Worm (Caenorhabditis elegans) whole organism, L3 larva: ENCODE results near the gene Y59H11AR.10.

ENCODE experiments used
- R02D3.7 ChIP-seq: fragments of 150-350 bp; optimal IDR thresholded peaks from 2 replicates; lab custom pipeline; 2014; ENCODE audit warnings: missing biosample characterization, missing genetic modification characterization
- aly-2 ChIP-seq: fragments of 150-350 bp; optimal IDR thresholded peaks from 2 replicates; lab custom pipeline; 2014; ENCODE audit warnings: missing biosample characterization, missing genetic modification characterization
- ceh-16 ChIP-seq: sonication (generic microtip); optimal IDR thresholded peaks from 2 replicates; lab custom pipeline; 2017; ENCODE audit warnings: missing biosample characterization, missing genetic modification characterization
- ceh-28 ChIP-seq: fragments of 150-350 bp; optimal IDR thresholded peaks from 2 replicates; lab custom pipeline; 2014; ENCODE audit warnings: missing biosample characterization, missing genetic modification reagents, missing genetic modification characterization
- ceh-82 ChIP-seq: fragments of 150-350 bp; optimal IDR thresholded peaks from 2 replicates; lab custom pipeline; 2014; ENCODE audit warnings: missing biosample characterization, missing genetic modification characterization
- ceh-9 ChIP-seq: sonication (generic microtip); optimal IDR thresholded peaks from 2 replicates; lab custom pipeline; 2018; ENCODE audit warnings: missing biosample characterization, missing genetic modification characterization
- daf-12 ChIP-seq: fragments of 150-350 bp; optimal IDR thresholded peaks from 2 replicates; lab custom pipeline; 2014; ENCODE audit warnings: missing biosample characterization, missing genetic modification reagents, missing genetic modification characterization
- egl-27 ChIP-seq: sonication (generic microtip); optimal IDR thresholded peaks from 4 replicates; lab custom pipeline; 2017; ENCODE audit warnings: missing biosample characterization, missing genetic modification reagents, missing genetic modification characterization
- egl-5 ChIP-seq: fragments of 150-350 bp; optimal IDR thresholded peaks from 2 replicates; lab custom pipeline; 2017; ENCODE audit warnings: missing biosample characterization, missing genetic modification reagents, missing genetic modification characterization, inconsistent platforms
- elt-1 ChIP-seq: fragments of 150-350 bp; optimal IDR thresholded peaks from 2 replicates; lab custom pipeline; 2014; ENCODE audit warnings: missing biosample characterization, missing genetic modification characterization
- elt-2 ChIP-seq: sonication (generic microtip); optimal IDR thresholded peaks from 2 replicates; lab custom pipeline; 2016; ENCODE audit warnings: missing genetic modification reagents, mild to moderate bottlenecking, missing genetic modification characterization, missing compliant biosample characterization
- eor-1 ChIP-seq, 2 experiments: fragments of 150-350 bp; optimal IDR thresholded peaks; 2 replicates each; lab custom pipeline; 2014 to 2018; ENCODE audit warnings: missing biosample characterization in 2 of 2, missing genetic modification characterization in 2 of 2
- fkh-10 ChIP-seq: sonication (generic microtip); optimal IDR thresholded peaks from 2 replicates; lab custom pipeline; 2017; ENCODE audit warnings: missing biosample characterization, missing genetic modification reagents, missing genetic modification characterization
- fkh-2 ChIP-seq: fragments of 150-350 bp; optimal IDR thresholded peaks from 2 replicates; lab custom pipeline; 2014; ENCODE audit warnings: missing biosample characterization, missing genetic modification reagents, missing genetic modification characterization
- fos-1 ChIP-seq: fragments of 150-350 bp; optimal IDR thresholded peaks from 2 replicates; lab custom pipeline; 2014; ENCODE audit warnings: missing biosample characterization, missing genetic modification characterization
- hmg-11 ChIP-seq: sonication (generic microtip); optimal IDR thresholded peaks from 2 replicates; lab custom pipeline; 2016; ENCODE audit warnings: missing genetic modification characterization, missing compliant biosample characterization
- lin-15B ChIP-seq: fragments of 150-350 bp; optimal IDR thresholded peaks from 2 replicates; lab custom pipeline; 2014; ENCODE audit warnings: missing biosample characterization, missing genetic modification characterization
- lin-39 ChIP-seq: fragments of 150-350 bp; optimal IDR thresholded peaks from 2 replicates; lab custom pipeline; 2018; ENCODE audit warnings: missing biosample characterization, missing genetic modification reagents, missing genetic modification characterization
- lsy-12 ChIP-seq: sonication (generic microtip); optimal IDR thresholded peaks from 2 replicates; lab custom pipeline; 2016; ENCODE audit warnings: mild to moderate bottlenecking, missing genetic modification characterization, missing compliant biosample characterization
- mdl-1 ChIP-seq: fragments of 150-350 bp; optimal IDR thresholded peaks from 2 replicates; lab custom pipeline; 2014; ENCODE audit warnings: missing biosample characterization, missing genetic modification characterization
- mml-1 ChIP-seq: fragments of 150-350 bp; sonication (generic microtip); optimal IDR thresholded peaks from 3 replicates; lab custom pipeline; 2014; ENCODE audit warnings: missing biosample characterization, missing genetic modification characterization
- nfya-1 ChIP-seq: sonication (generic microtip); optimal IDR thresholded peaks from 2 replicates; lab custom pipeline; 2017; ENCODE audit warnings: missing genetic modification characterization, mild to moderate bottlenecking, missing compliant biosample characterization, antibody characterized with exemption, moderate library complexity; ENCODE audit not compliant: insufficient read depth
- nhr-11 ChIP-seq: fragments of 150-350 bp; optimal IDR thresholded peaks from 2 replicates; lab custom pipeline; 2014; ENCODE audit warnings: missing biosample characterization, missing genetic modification characterization
- nhr-12 ChIP-seq: fragments of 150-350 bp; optimal IDR thresholded peaks from 2 replicates; lab custom pipeline; 2014; ENCODE audit warnings: missing biosample characterization, missing genetic modification characterization
- nhr-23 ChIP-seq: fragments of 150-350 bp; optimal IDR thresholded peaks from 2 replicates; lab custom pipeline; 2014; ENCODE audit warnings: missing biosample characterization, missing genetic modification reagents, missing genetic modification characterization
- nhr-237 ChIP-seq: fragments of 150-350 bp; optimal IDR thresholded peaks from 2 replicates; lab custom pipeline; 2014; ENCODE audit warnings: missing biosample characterization, missing genetic modification characterization
- nhr-25 ChIP-seq: sonication (generic microtip); optimal IDR thresholded peaks from 2 replicates; lab custom pipeline; 2017; ENCODE audit warnings: missing biosample characterization, missing genetic modification characterization
- nhr-43 ChIP-seq: sonication (generic microtip); optimal IDR thresholded peaks from 2 replicates; lab custom pipeline; 2016; ENCODE audit warnings: mild to moderate bottlenecking, missing genetic modification characterization, missing compliant biosample characterization; ENCODE audit not compliant: poor library complexity, severe bottlenecking
- nhr-67 ChIP-seq: fragments of 150-350 bp; optimal IDR thresholded peaks from 2 replicates; lab custom pipeline; 2014; ENCODE audit warnings: missing biosample characterization, missing genetic modification characterization
- nhr-77 ChIP-seq: fragments of 150-350 bp; optimal IDR thresholded peaks from 2 replicates; lab custom pipeline; 2014; ENCODE audit warnings: missing biosample characterization, missing genetic modification characterization
- pha-4 ChIP-seq: fragments of 150-350 bp; optimal IDR thresholded peaks from 2 replicates; lab custom pipeline; 2014; ENCODE audit warnings: missing biosample characterization, missing genetic modification reagents, missing genetic modification characterization
- sea-2 ChIP-seq: fragments of 150-350 bp; sonication (generic microtip); optimal IDR thresholded peaks from 4 replicates; lab custom pipeline; 2014; ENCODE audit warnings: missing biosample characterization, missing genetic modification reagents, missing genetic modification characterization
- skn-1 ChIP-seq: fragments of 150-350 bp; optimal IDR thresholded peaks from 2 replicates; lab custom pipeline; 2014; ENCODE audit warnings: missing biosample characterization, missing genetic modification characterization
- snpc-4 ChIP-seq: fragments of 150-350 bp; optimal IDR thresholded peaks from 2 replicates; lab custom pipeline; 2014; ENCODE audit warnings: missing biosample characterization, missing genetic modification characterization
- unc-39 ChIP-seq: sonication (generic microtip); optimal IDR thresholded peaks from 4 replicates; lab custom pipeline; 2017; ENCODE audit warnings: missing biosample characterization, missing genetic modification characterization
- unc-62 ChIP-seq: fragments of 150-350 bp; sonication (generic microtip); optimal IDR thresholded peaks from 4 replicates; lab custom pipeline; 2014; ENCODE audit warnings: missing biosample characterization, missing genetic modification reagents, missing genetic modification characterization
- zag-1 ChIP-seq: fragments of 150-350 bp; optimal IDR thresholded peaks from 2 replicates; lab custom pipeline; 2014; ENCODE audit warnings: missing biosample characterization, missing genetic modification characterization
- ztf-11 ChIP-seq: fragments of 150-350 bp; optimal IDR thresholded peaks from 2 replicates; lab custom pipeline; 2014; ENCODE audit warnings: missing biosample characterization, missing genetic modification characterization
- ztf-4 ChIP-seq: fragments of 150-350 bp; optimal IDR thresholded peaks from 2 replicates; lab custom pipeline; 2014; ENCODE audit warnings: missing biosample characterization, missing genetic modification characterization

Y59H11AR.10 gene

DNA sequence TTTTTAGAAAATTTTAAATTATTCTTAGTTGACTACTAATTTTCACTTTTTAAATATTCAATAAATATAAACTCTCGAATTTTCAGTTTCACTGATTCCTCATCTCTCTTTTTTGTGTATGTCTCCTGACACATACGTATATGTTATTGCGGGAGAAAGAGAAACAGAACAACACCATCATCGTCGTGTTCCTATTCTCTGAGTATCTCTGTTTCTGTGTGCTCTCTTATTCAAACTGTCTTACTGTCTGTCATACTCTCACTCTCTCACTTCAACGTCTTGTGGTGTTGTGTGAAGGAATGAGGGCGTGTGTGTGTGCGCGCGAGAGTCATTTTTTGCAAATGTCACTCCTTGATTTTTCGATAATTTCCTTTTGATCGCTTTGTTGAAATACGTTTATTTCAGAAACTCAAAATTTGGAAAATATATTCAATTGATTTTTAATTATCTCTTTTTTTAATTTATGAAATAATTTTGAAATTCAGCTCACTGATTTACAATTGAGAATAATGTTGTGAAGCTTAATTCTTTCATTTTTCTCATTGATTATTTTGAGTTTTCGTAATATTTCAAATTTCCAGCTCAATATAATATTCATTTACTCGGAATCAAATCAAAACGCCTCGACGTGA, 17.2 kb downstream of the Y59H11AR.10 start, which contains the start of gene lin-49 (continued):
- TF ChIP-seq mdl-1 (tag; lab: Kevin White, UChicago) (no peak), mml-1 (tag; lab: Kevin White, UChicago) (no peak), nhr-67 (no peak), sea-2 (GFP tag; lab: Kevin White, UChicago) (no peak), aly-2 (tag; lab: Kevin White, UChicago) (no peak), lsy-12 (tag; lab: Kevin White, UChicago) (no peak), snpc-4 (tag; lab: Kevin White, UChicago) (peak; percentile 56), eor-1 (tag; optimal IDR thresholded peaks at IDR 0.05; lab: Kevin White, UChicago) (no peak), nhr-25 (tag; lab: Kevin White, UChicago) (peak; percentile 75), lin-39 (peak; percentile 27), ztf-11 (tag; lab: Kevin White, UChicago) (no peak), nhr-43 (tag; lab: Kevin White, UChicago) (peak; percentile 42), unc-39 (no peak)
- TF ChIP-seq, all 47 proteins: peak for 17

DNA sequence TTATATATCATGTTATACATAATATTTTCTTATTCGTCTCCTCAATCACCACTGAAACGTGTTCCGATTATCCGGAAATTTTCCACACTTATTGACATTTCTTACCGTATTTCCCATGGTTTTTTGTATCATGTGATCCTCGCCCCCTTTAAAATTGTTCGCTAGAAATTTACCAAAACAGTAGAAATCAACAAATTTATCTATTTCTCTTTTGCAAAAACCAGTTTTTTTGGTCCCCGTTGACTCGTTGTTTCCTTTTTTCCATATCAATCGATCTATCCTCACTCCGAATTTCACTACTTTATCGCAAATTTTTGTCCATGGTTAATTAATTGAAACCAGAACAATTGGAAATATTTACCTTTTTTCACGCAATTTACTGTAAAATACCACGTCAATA, 22.8 kb downstream of the Y59H11AR.10 start:
- no peak for TF ChIP-seq lsy-12 (tag; lab: Kevin White, UChicago)

DNA sequence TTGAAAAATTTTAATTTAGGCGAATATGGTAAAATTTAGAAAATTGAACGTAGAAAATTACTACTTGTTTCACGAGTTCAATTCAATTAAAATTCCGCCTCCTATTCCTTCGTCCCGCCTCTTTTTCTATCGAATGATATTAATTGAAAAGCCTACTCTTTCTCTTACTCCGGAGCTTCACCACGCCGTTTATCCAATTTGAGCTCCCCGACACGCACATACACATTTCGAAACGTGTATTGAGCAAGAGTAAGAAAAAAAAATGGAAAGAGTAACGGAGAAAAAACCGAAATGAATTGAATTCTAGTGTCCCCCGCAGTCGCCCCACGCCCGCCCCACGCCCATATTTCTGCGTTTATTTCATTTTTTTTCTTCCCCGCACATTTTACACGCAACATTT, 23.3 kb downstream of the Y59H11AR.10 start:
- TF ChIP-seq nhr-25 (tag; lab: Kevin White, UChicago) (no peak), lin-15B (no peak), ztf-4 (no peak), nfya-1 (tag; lab: Kevin White, UChicago) (peak; percentile 9)

DNA sequence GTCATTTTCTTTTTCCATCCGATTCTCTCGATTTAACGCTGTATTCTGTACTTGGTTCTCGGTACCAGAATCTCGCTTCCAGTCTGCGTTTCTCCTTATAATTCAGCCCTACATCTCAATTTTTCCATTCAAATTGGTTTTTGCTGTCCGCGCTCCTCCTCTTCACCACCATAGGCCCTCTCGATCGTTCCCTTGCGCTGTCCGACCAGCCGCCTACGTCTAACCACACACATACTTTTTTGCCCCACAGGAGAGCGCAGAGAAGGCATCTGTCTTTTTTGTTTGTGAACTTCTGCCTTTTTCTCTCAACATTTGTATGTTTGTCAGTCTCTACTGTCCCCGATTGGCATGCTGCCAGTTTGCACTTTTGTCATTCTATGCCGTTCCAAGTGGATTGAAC, 24.4 kb downstream of the Y59H11AR.10 start, which contains the start of gene F42A9.11:
Gene F42A9.11, plus strand, starts transcription at position 310 of the 400 bp plus-strand sequence.
- peak; percentile 7 for TF ChIP-seq lin-15B
- peak; percentile 28 for TF ChIP-seq nhr-43 (tag; lab: Kevin White, UChicago)
- peak; percentile 77 for TF ChIP-seq pha-4
- TF ChIP-seq fos-1 (tag; lab: Kevin White, UChicago): no peak
- TF ChIP-seq aly-2 (tag; lab: Kevin White, UChicago): no peak
- TF ChIP-seq egl-5 (tag; lab: Kevin White, UChicago): peak; percentile 15
- TF ChIP-seq nhr-25 (tag; lab: Kevin White, UChicago): peak; percentile 30
- TF ChIP-seq elt-1 (tag; lab: Kevin White, UChicago): no peak
- TF ChIP-seq fkh-2 (tag; lab: Kevin White, UChicago): no peak
- TF ChIP-seq snpc-4 (tag; lab: Kevin White, UChicago): peak; percentile 17
- no peak for TF ChIP-seq nhr-77 (tag; lab: Kevin White, UChicago)
- TF ChIP-seq ceh-82 (tag; lab: Kevin White, UChicago): no peak
- no peak for TF ChIP-seq mml-1 (tag; lab: Kevin White, UChicago)
- peak; percentile 61 for TF ChIP-seq nfya-1 (tag; lab: Kevin White, UChicago)
- peak; percentile 26 for TF ChIP-seq ceh-28 (tag; lab: Kevin White, UChicago)
- peak; percentile 45 for TF ChIP-seq hmg-11 (tag; lab: Kevin White, UChicago)
- TF ChIP-seq nhr-11 (tag; lab: Kevin White, UChicago): no peak

DNA sequence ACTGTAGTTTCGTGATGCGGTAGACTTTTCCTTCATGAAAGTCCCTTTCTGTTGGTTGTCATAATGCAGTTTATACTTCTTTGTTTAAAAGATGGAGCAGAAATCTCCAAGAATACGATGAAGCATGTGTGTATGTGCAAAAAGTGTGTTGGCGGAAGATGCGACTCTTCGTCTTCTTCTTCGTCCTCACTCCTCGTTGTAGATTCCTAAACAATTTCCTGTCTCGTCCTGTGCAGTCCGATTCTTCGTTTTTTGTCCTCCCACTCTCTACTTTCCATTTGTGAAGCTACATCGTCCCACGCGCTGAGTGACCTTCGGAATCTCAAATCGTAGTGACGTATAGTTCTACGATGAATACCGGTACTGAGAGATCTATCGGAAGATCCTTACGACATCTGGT, 25.3 kb downstream of the Y59H11AR.10 start:
- no peak for TF ChIP-seq R02D3.7 (tag; lab: Kevin White, UChicago)
- peak; percentile 49 for TF ChIP-seq nhr-25 (tag; lab: Kevin White, UChicago)
- peak; percentile 46 for TF ChIP-seq fkh-10
- TF ChIP-seq, all 47 proteins: peak for 2

DNA sequence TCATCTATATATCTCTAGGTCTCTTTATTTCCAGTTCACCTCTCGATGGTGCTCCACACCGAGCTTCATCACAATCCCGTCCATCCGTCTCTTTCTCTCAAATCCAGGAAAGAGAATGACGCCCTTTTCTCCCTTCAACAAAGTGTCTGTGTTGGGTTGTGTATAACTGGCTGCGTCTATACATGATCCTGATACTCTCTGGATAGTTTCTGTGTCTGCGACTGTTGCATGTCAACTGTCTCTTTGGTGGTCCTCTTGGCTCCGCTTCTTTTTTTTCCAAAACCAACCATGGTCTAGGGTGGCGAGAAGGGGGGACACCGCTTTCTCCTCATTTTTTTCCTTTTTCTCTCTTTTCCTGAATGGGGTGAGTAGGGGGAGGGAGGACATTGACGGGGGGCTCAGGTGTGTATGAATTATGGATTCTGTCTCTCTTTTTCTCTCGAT, 26.7 kb downstream of the Y59H11AR.10 start:
- no peak for TF ChIP-seq nhr-25 (tag; lab: Kevin White, UChicago)
- TF ChIP-seq nhr-67: no peak
- TF ChIP-seq eor-1 (tag; optimal IDR thresholded peaks at IDR 0.05; lab: Kevin White, UChicago): no peak
- peak; percentile 54 for TF ChIP-seq lin-39
- no peak for TF ChIP-seq fos-1 (tag; lab: Kevin White, UChicago)
- TF ChIP-seq nhr-12 (tag; lab: Kevin White, UChicago): no peak
- no peak for TF ChIP-seq fkh-2 (tag; lab: Kevin White, UChicago)
- TF ChIP-seq nhr-237 (tag; lab: Kevin White, UChicago): no peak
- TF ChIP-seq hmg-11 (tag; lab: Kevin White, UChicago): peak; percentile 86
- TF ChIP-seq zag-1 (tag; lab: Kevin White, UChicago): no peak
- no peak for TF ChIP-seq unc-39
- TF ChIP-seq mdl-1 (tag; lab: Kevin White, UChicago): no peak
- TF ChIP-seq aly-2 (tag; lab: Kevin White, UChicago): no peak
- no peak for TF ChIP-seq nhr-23 (tag; lab: Kevin White, UChicago)
- peak; percentile 34 for TF ChIP-seq fkh-10
- TF ChIP-seq unc-62 (GFP tag; lab: Kevin White, UChicago): no peak
- TF ChIP-seq pha-4: no peak
- TF ChIP-seq elt-2 (tag; lab: Kevin White, UChicago): no peak
- TF ChIP-seq skn-1 (tag; lab: Kevin White, UChicago): no peak
- no peak for TF ChIP-seq daf-12 (tag; lab: Kevin White, UChicago)
- no peak for TF ChIP-seq ceh-16 (tag; lab: Kevin White, UChicago)
- TF ChIP-seq ceh-9 (tag; lab: Kevin White, UChicago): no peak
- peak; percentile 75 for TF ChIP-seq nfya-1 (tag; lab: Kevin White, UChicago)
- TF ChIP-seq egl-27 (tag; lab: Kevin White, UChicago): no peak
